Fruit fly (Drosophila melanogaster): ENCODE measurements around the gene IP3K2.

Gene IP3K2

DNA sequence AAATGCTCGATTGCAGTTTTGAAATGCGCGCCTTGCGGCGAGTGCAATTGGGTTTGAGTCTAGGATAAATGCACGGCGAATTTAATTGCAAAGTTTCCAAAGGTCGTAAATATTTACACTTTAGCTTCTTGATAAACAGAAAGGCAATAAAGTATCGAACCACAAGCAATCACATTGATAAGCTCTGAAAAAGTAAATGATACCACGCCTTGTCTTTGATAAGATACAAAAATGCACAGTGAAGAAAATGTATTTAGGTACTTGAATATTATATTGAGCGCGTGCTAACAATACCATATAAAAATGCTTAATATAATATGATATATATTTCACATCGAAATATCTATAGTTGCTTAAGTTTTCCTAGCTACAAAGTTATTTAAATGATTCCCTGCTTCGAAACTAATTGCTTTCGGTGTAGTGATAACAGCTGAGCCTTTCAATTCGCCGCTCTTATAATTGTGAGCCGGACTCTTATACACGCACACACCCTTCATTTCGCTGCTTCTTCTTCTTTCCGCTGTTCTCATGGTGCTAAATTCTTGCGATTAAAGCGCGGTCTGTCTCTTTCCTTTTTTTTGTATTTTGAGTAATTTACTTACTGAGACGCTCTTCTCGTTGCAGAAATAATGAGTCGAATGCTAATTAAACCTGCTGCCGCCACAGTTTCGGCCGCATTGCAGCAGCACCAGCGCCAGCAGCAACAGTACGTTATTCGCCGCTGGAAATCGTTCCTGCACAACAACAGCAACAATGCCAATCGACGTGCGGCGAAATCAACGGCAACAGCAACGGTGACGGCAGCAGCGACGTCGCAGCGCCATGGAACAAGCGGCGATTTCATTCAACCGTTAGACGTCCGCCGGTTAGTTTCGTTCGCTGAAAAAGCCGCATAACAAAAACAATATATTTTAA is 70.1 kb downstream of the IP3K2 start (continued):
- TF ChIP-seq CG13894 (tag; optimal IDR thresholded peaks at IDR 0.05) (peak; percentile 64), Max (GFP tag; optimal IDR thresholded peaks at IDR 0.05) (peak; percentile 79), Fer3 (tag; optimal IDR thresholded peaks at IDR 0.05) (peak; percentile 84), corto (GFP tag; optimal IDR thresholded peaks at IDR 0.05) (peak; percentile 72), NC2β (GFP tag; optimal IDR thresholded peaks at IDR 0.05) (peak; percentile 0), CG10979 (tag; optimal IDR thresholded peaks at IDR 0.05) (peak; percentile 81), pnt (GFP tag; optimal IDR thresholded peaks at IDR 0.05) (no peak), CG10366 (GFP tag; IDR thresholded peaks at IDR 0.05) (peak; percentile 78), CkIIα-i1 (GFP tag; IDR thresholded peaks at IDR 0.05) (no peak), pfk (GFP tag; optimal IDR thresholded peaks at IDR 0.05) (no peak), CG7987 (GFP tag; optimal IDR thresholded peaks at IDR 0.05) (peak; percentile 33), Dbx (GFP tag; IDR thresholded peaks at IDR 0.05) (peak; percentile 77), oc (tag; optimal IDR thresholded peaks at IDR 0.05) (peak; percentile 86), CG15601 (tag; optimal IDR thresholded peaks at IDR 0.05) (peak; percentile 42), chm (GFP tag; IDR thresholded peaks at IDR 0.05) (peak; percentile 80), CG1602 (GFP tag; optimal IDR thresholded peaks at IDR 0.05) (peak; percentile 80), pzg (GFP tag; optimal IDR thresholded peaks at IDR 0.05) (peak; percentile 0), Hmr (GFP tag; optimal IDR thresholded peaks at IDR 0.05) (peak; percentile 89), CG7745 (tag; optimal IDR thresholded peaks at IDR 0.05) (no peak), PHDP (tag; optimal IDR thresholded peaks at IDR 0.05) (peak; percentile 90), CG34224 (GFP tag; IDR thresholded peaks at IDR 0.05; ENCODE audit: partially characterized antibody) (no peak), CG11456 (GFP tag; IDR thresholded peaks at IDR 0.05) (peak; percentile 82), CG12104 (GFP tag; optimal IDR thresholded peaks at IDR 0.05) (peak; percentile 54), emc (GFP tag; optimal IDR thresholded peaks at IDR 0.05) (no peak), CG10209 (GFP tag; optimal IDR thresholded peaks at IDR 0.05) (peak; percentile 86), CG30020 (tag; optimal IDR thresholded peaks at IDR 0.05) (peak; percentile 54), nerfin-2 (GFP tag; IDR thresholded peaks at IDR 0.05; ENCODE audit: partially characterized antibody) (no peak), wek (GFP tag; optimal IDR thresholded peaks at IDR 0.05) (peak; percentile 36), Gug (GFP tag; IDR thresholded peaks at IDR 0.05) (peak; percentile 60; the same call in 3 of the 4 replicates), CG10462 (GFP tag; optimal IDR thresholded peaks at IDR 0.05) (peak; percentile 57), twi (tag; optimal IDR thresholded peaks at IDR 0.05) (peak; percentile 66), CG10147 (GFP tag; optimal IDR thresholded peaks at IDR 0.05) (peak; percentile 70), CG6254 (GFP tag; optimal IDR thresholded peaks at IDR 0.05) (peak; percentile 84), YL-1 (GFP tag; optimal IDR thresholded peaks at IDR 0.05) (peak; percentile 48), Eip74EF (GFP tag; optimal IDR thresholded peaks at IDR 0.05) (peak in 1 of 2 experiments; percentile 77), slbo (GFP tag; IDR thresholded peaks at IDR 0.05) (peak; percentile 87), Lim3 (GFP tag; IDR thresholded peaks at IDR 0.05) (0 out of 2 replicates have a peak, but pooled peaks have one; percentile 34), Hand (GFP tag; optimal IDR thresholded peaks at IDR 0.05) (peak; percentile 67), Ets65A (GFP tag) (peak; percentile 79), Hmx (GFP tag; optimal IDR thresholded peaks at IDR 0.05) (no peak), rib (GFP tag; IDR thresholded peaks at IDR 0.05) (0 out of 2 replicates have a peak, but pooled peaks have one; percentile 35), CG2889 (GFP tag; IDR thresholded peaks at IDR 0.05) (0 out of 3 replicates have a peak, but pooled peaks have one; percentile 71), Fer2 (tag; optimal IDR thresholded peaks at IDR 0.05) (peak; percentile 42), gce (GFP tag; IDR thresholded peaks at IDR 0.05) (peak; percentile 73; the same call in 1 of the 3 replicates), Mad (GFP tag; optimal IDR thresholded peaks at IDR 0.05) (peak; percentile 55), CG1647 (GFP tag; optimal IDR thresholded peaks at IDR 0.05) (peak; percentile 29), CG17361 (GFP tag; IDR thresholded peaks at IDR 0.05) (peak; percentile 92)

Measured in whole organism, embryonic.